Worm (Caenorhabditis elegans) whole organism, L4 larva: ENCODE data around the gene nhr-272.

ENCODE experiments used
- skn-1 ChIP-seq: fragments of 150-350 bp; optimal IDR thresholded peaks from 2 replicates; lab custom pipeline; 2014; ENCODE audit warnings: missing biosample characterization, missing genetic modification characterization
- unc-62 ChIP-seq, 3 experiments: fragments of 150-350 bp in 1 of 3; sonication (generic microtip); optimal IDR thresholded peaks in 2 of 3; peaks in 1 of 3; 1 replicate in 1 of 3; 2 replicates in 2 of 3; lab custom pipeline; 2014 to 2017; ENCODE audit warnings: missing biosample characterization in 3 of 3, missing genetic modification characterization in 3 of 3, missing genetic modification reagents in 3 of 3, missing genotype in 1 of 3
- zfp-2 ChIP-seq: sonication (generic microtip); optimal IDR thresholded peaks from 2 replicates; lab custom pipeline; 2016; ENCODE audit warnings: mild to moderate bottlenecking, missing genetic modification characterization, missing compliant biosample characterization

- TF ChIP-seq skn-1 (no peak), unc-62 (GFP tag; optimal IDR thresholded peaks at IDR 0.05 in 1 of 2; lab: Kevin White, UChicago) (no peak), unc-62 (tag; optimal IDR thresholded peaks at IDR 0.05; lab: Kevin White, UChicago) (no peak), zfp-2 (tag; lab: Kevin White, UChicago) (no peak)
Observed at ce11 chrX:12664443-12664842, 40.2 kb downstream of the nhr-272 start.
